Fruit fly (Drosophila melanogaster) whole organism, embryonic: ENCODE results near the gene Ptpmeg2.

Experiments
- Awh ChIP-seq: fragments of 200-800 bp; sonication (Bioruptor generic); IDR thresholded peaks from 2 replicates; pipeline ENCODE4, ENCODE4 v1.3.6; 2022; ENCODE audit warnings: missing biosample characterization, missing genetic modification characterization
- CG10321 ChIP-seq: fragments of 200-800 bp; sonication (Bioruptor generic); IDR thresholded peaks from 2 replicates; pipeline ENCODE4 v1.3.6; 2022; ENCODE audit warnings: missing biosample characterization, missing genetic modification characterization
- CG10565 ChIP-seq: fragments of 200-800 bp; sonication (Bioruptor generic); optimal IDR thresholded peaks from 3 replicates; lab custom pipeline; 2016; ENCODE audit warnings: missing biosample characterization, mild to moderate bottlenecking, missing genetic modification characterization
- CG12155 ChIP-seq: fragments of 200-800 bp; sonication (Bioruptor generic); optimal IDR thresholded peaks from 3 replicates; lab custom pipeline; 2016; ENCODE audit warnings: missing biosample characterization, missing genetic modification characterization
- CG13287 ChIP-seq: fragments of 200-800 bp; sonication (Bioruptor generic); IDR thresholded peaks from 2 replicates; pipeline ENCODE4 v1.3.6; 2022; ENCODE audit warnings: missing biosample characterization, missing genetic modification characterization; ENCODE audit not compliant: partially characterized antibody
- CG14441 ChIP-seq: fragments of 200-800 bp; sonication (Bioruptor generic); IDR thresholded peaks from 2 replicates; pipeline ENCODE4 v1.3.6; 2022; ENCODE audit warnings: missing biosample characterization, missing genetic modification characterization
- CG14710 ChIP-seq: fragments of 200-800 bp; sonication (Bioruptor generic); optimal IDR thresholded peaks from 3 replicates; lab custom pipeline; 2019; ENCODE audit warnings: missing biosample characterization, mild to moderate bottlenecking, missing genetic modification characterization, moderate library complexity
- CG14860 ChIP-seq: fragments of 200-800 bp; sonication (Bioruptor generic); IDR thresholded peaks from 3 replicates; pipeline ENCODE4 v1.3.6; 2022; ENCODE audit warnings: missing biosample characterization, missing genetic modification characterization; ENCODE audit not compliant: partially characterized antibody
- CG2116 ChIP-seq: fragments of 200-800 bp; sonication (Bioruptor generic); optimal IDR thresholded peaks from 3 replicates; lab custom pipeline; 2018; ENCODE audit warnings: missing biosample characterization, mild to moderate bottlenecking, missing genetic modification characterization
- CG30403 ChIP-seq: fragments of 200-800 bp; sonication (Bioruptor generic); optimal IDR thresholded peaks from 3 replicates; lab custom pipeline; 2016; ENCODE audit warnings: missing biosample characterization, missing genetic modification characterization
- CG3281 ChIP-seq: fragments of 200-800 bp; sonication (Bioruptor generic); optimal IDR thresholded peaks from 3 replicates; lab custom pipeline; 2017; ENCODE audit warnings: missing biosample characterization, mild to moderate bottlenecking, missing genetic modification characterization
- CG42726 ChIP-seq: fragments of 200-800 bp; sonication (Bioruptor generic); IDR thresholded peaks from 2 replicates; pipeline ENCODE4 v1.3.6; 2022; ENCODE audit warnings: missing biosample characterization, missing genetic modification characterization; ENCODE audit not compliant: partially characterized antibody
- CG4404 ChIP-seq: fragments of 200-800 bp; sonication (Bioruptor generic); IDR thresholded peaks from 2 replicates; pipeline ENCODE4 v1.3.6; 2022; ENCODE audit warnings: missing biosample characterization, missing genetic modification characterization
- CG4707 ChIP-seq: fragments of 200-800 bp; sonication (Bioruptor generic); optimal IDR thresholded peaks from 2 replicates; lab custom pipeline; 2018; ENCODE audit warnings: missing biosample characterization, mild to moderate bottlenecking, missing genetic modification characterization, moderate library complexity
- CG6689 ChIP-seq: fragments of 200-800 bp; sonication (Bioruptor generic); IDR thresholded peaks from 2 replicates; pipeline ENCODE4 v1.3.6; 2022; ENCODE audit warnings: missing biosample characterization, missing genetic modification characterization
- CG7745 ChIP-seq: fragments of 200-800 bp; sonication (Bioruptor generic); optimal IDR thresholded peaks from 2 replicates; lab custom pipeline; 2018; ENCODE audit warnings: missing biosample characterization, mild to moderate bottlenecking, missing genetic modification characterization, moderate library complexity
- CG8281 ChIP-seq: fragments of 200-800 bp; sonication (Bioruptor generic); optimal IDR thresholded peaks from 2 replicates; lab custom pipeline; 2018; ENCODE audit warnings: missing biosample characterization, mild to moderate bottlenecking, missing genetic modification characterization, moderate library complexity
- CG8388 ChIP-seq: fragments of 200-800 bp; sonication (Bioruptor generic); optimal IDR thresholded peaks from 2 replicates; lab custom pipeline; 2019; ENCODE audit warnings: missing biosample characterization, mild to moderate bottlenecking, missing genetic modification characterization, moderate library complexity
- Dip3 ChIP-seq: fragments of 200-800 bp; sonication (Bioruptor generic); optimal IDR thresholded peaks from 3 replicates; lab custom pipeline; 2016; ENCODE audit warnings: missing biosample characterization, missing genetic modification characterization
- Doc2 ChIP-seq: fragments of 200-800 bp; sonication (Bioruptor generic); IDR thresholded peaks from 2 replicates; pipeline ENCODE4 v1.3.6; 2022; ENCODE audit warnings: missing biosample characterization, missing genetic modification characterization
- Dp ChIP-seq: fragments of 200-800 bp; sonication (Bioruptor generic); optimal IDR thresholded peaks from 2 replicates; lab custom pipeline; 2018; ENCODE audit warnings: missing biosample characterization, mild to moderate bottlenecking, missing genetic modification characterization, moderate library complexity
- Dref ChIP-seq: fragments of 200-800 bp; sonication (Bioruptor generic); IDR thresholded peaks from 2 replicates; pipeline ENCODE4 v1.3.6; 2022; ENCODE audit warnings: missing biosample characterization, missing genetic modification characterization
- Eip74EF ChIP-seq, 2 experiments: fragments of 200-800 bp in 1 of 2; fragments of >200 bp in 1 of 2; sonication (Bioruptor generic) in 1 of 2; optimal IDR thresholded peaks; 2 replicates each; lab custom pipeline; 2017 to 2019; ENCODE audit warnings: missing biosample characterization in 2 of 2, missing genetic modification characterization in 2 of 2, mild to moderate bottlenecking in 1 of 2, moderate library complexity in 1 of 2
- Elba2 ChIP-seq: fragments of 200-800 bp; sonication (Bioruptor generic); optimal IDR thresholded peaks from 3 replicates; lab custom pipeline; 2016; ENCODE audit warnings: missing biosample characterization, missing genetic modification characterization
- Gsc ChIP-seq: fragments of 200-800 bp; sonication (Bioruptor generic); IDR thresholded peaks from 2 replicates; pipeline ENCODE4 v1.3.6; 2022; ENCODE audit warnings: missing biosample characterization, missing genetic modification characterization
- Hsf ChIP-seq: fragments of 200-800 bp; sonication (Bioruptor generic); optimal IDR thresholded peaks from 3 replicates; lab custom pipeline; 2016; ENCODE audit warnings: missing biosample characterization, missing genetic modification characterization
- NC2α ChIP-seq: fragments of 200-800 bp; sonication (Bioruptor generic); optimal IDR thresholded peaks from 2 replicates; lab custom pipeline; 2016; ENCODE audit warnings: missing biosample characterization, missing genetic modification characterization
- NC2β ChIP-seq: fragments of 200-800 bp; sonication (Bioruptor generic); optimal IDR thresholded peaks from 2 replicates; lab custom pipeline; 2016; ENCODE audit warnings: missing biosample characterization, missing genetic modification characterization
- Oli ChIP-seq: fragments of 200-800 bp; sonication (Bioruptor generic); optimal IDR thresholded peaks from 2 replicates; lab custom pipeline; 2018; ENCODE audit warnings: missing biosample characterization, mild to moderate bottlenecking, missing genetic modification characterization, moderate library complexity
- Spps ChIP-seq: fragments of 200-800 bp; sonication (Bioruptor generic); optimal IDR thresholded peaks from 2 replicates; lab custom pipeline; 2018; ENCODE audit warnings: missing biosample characterization, mild to moderate bottlenecking, missing genetic modification characterization
- Sry-δ ChIP-seq: fragments of 200-800 bp; sonication (Bioruptor generic); optimal IDR thresholded peaks from 2 replicates; lab custom pipeline; 2016; ENCODE audit warnings: missing biosample characterization, missing genetic modification characterization
- TFAM ChIP-seq: fragments of 200-800 bp; sonication (Bioruptor generic); optimal IDR thresholded peaks from 2 replicates; lab custom pipeline; 2017; ENCODE audit warnings: missing biosample characterization, missing genetic modification characterization, inconsistent platforms
- cad ChIP-seq: fragments of >200 bp; optimal IDR thresholded peaks from 2 replicates; lab custom pipeline; 2017; ENCODE audit warnings: missing biosample characterization, missing genetic modification characterization
- ewg ChIP-seq: fragments of 200-800 bp; sonication (Bioruptor generic); optimal IDR thresholded peaks from 3 replicates; lab custom pipeline; 2017; ENCODE audit warnings: mild to moderate bottlenecking, missing biosample characterization, missing genetic modification reagents, missing genetic modification characterization
- fru ChIP-seq: fragments of >200 bp; optimal IDR thresholded peaks from 2 replicates; lab custom pipeline; 2017
- hth ChIP-seq: fragments of >200 bp; optimal IDR thresholded peaks from 2 replicates; lab custom pipeline; 2017; ENCODE audit warnings: inconsistent platforms
- ind ChIP-seq: fragments of 200-800 bp; sonication (Bioruptor generic); optimal IDR thresholded peaks from 3 replicates; lab custom pipeline; 2016; ENCODE audit warnings: missing biosample characterization, missing genetic modification characterization
- jumu ChIP-seq: fragments of 200-800 bp; sonication (Bioruptor generic); optimal IDR thresholded peaks from 3 replicates; lab custom pipeline; 2016; ENCODE audit warnings: missing biosample characterization, missing genetic modification characterization
- lab ChIP-seq: fragments of 200-800 bp; sonication (Bioruptor generic); optimal IDR thresholded peaks from 3 replicates; lab custom pipeline; 2017; ENCODE audit warnings: missing biosample characterization, missing genetic modification characterization, mild to moderate bottlenecking, moderate library complexity, missing genetic modification reagents
- lilli ChIP-seq: fragments of 200-800 bp; sonication (Bioruptor generic); optimal IDR thresholded peaks from 3 replicates; lab custom pipeline; 2016; ENCODE audit warnings: missing biosample characterization, missing genetic modification characterization
- lola ChIP-seq, 3 experiments: fragments of >200 bp in 2 of 3; fragments of 200-800 bp in 1 of 3; sonication (Bioruptor generic) in 1 of 3; optimal IDR thresholded peaks; 2 replicates each; lab custom pipeline; 2017 to 2019; ENCODE audit warnings: missing biosample characterization in 3 of 3, missing genetic modification characterization in 3 of 3, mild to moderate bottlenecking in 1 of 3, moderate library complexity in 1 of 3
- peb ChIP-seq: fragments of 200-800 bp; sonication (Bioruptor generic); IDR thresholded peaks from 2 replicates; pipeline ENCODE4 v1.3.6; 2022; ENCODE audit warnings: missing biosample characterization, missing genetic modification characterization
- prd ChIP-seq, 3 experiments: fragments of >200 bp in 2 of 3; fragments of 200-800 bp in 1 of 3; sonication (Bioruptor generic) in 1 of 3; optimal IDR thresholded peaks in 2 of 3; IDR thresholded peaks in 1 of 3; 2 replicates in 2 of 3; 3 replicates in 1 of 3; pipeline versions ENCODE4 v1.3.6 to Lab custom; 2017 to 2022; ENCODE audit warnings: missing biosample characterization in 1 of 3, missing genetic modification characterization in 1 of 3
- sima ChIP-seq: fragments of 200-800 bp; sonication (Bioruptor generic); optimal IDR thresholded peaks from 2 replicates; lab custom pipeline; 2016; ENCODE audit warnings: missing biosample characterization, missing genetic modification characterization
- slbo ChIP-seq: fragments of 200-800 bp; sonication (Bioruptor generic); IDR thresholded peaks from 2 replicates; pipeline ENCODE4 v1.3.6; 2022; ENCODE audit warnings: missing biosample characterization, missing genetic modification characterization
- slp2 ChIP-seq: fragments of 200-800 bp; sonication (Bioruptor generic); optimal IDR thresholded peaks from 2 replicates; lab custom pipeline; 2016; ENCODE audit warnings: missing biosample characterization, missing genetic modification characterization
- sna ChIP-seq: fragments of 200-800 bp; sonication (Bioruptor generic); IDR thresholded peaks from 2 replicates; pipeline ENCODE4 v1.3.6; 2022; ENCODE audit warnings: missing biosample characterization, missing genetic modification characterization; ENCODE audit not compliant: partially characterized antibody
- trh ChIP-seq: fragments of 200-800 bp; sonication (Bioruptor generic); optimal IDR thresholded peaks from 2 replicates; lab custom pipeline; 2016; ENCODE audit warnings: missing biosample characterization, missing genetic modification characterization
- zfh2 ChIP-seq: fragments of 200-800 bp; sonication (Bioruptor generic); optimal IDR thresholded peaks from 2 replicates; lab custom pipeline; 2016; ENCODE audit warnings: missing biosample characterization, missing genetic modification characterization

Gene Ptpmeg2

dm6 chrX:9579918-9580521 lies 78.9 kb downstream of the Ptpmeg2 start, which contains the start of gene LPCAT (continued):
- TF ChIP-seq CG3281 (GFP tag; lab: Kevin White, UChicago), result peak; percentile 54
- 0 out of 2 replicates have a peak, but pooled peaks have one; percentile 5 for TF ChIP-seq Gsc (GFP tag; lab: Robert Waterston, UW)
- TF ChIP-seq Doc2 (GFP tag; lab: Robert Waterston, UW), result no peak
- TF ChIP-seq CG8388 (GFP tag; lab: Kevin White, UChicago), result peak; percentile 17
- no peak for TF ChIP-seq CG4707
- peak; percentile 80 for TF ChIP-seq Sry-δ (GFP tag; lab: Kevin White, UChicago)
- TF ChIP-seq Dref (GFP tag; lab: Robert Waterston, UW), result peak; percentile 53
- peak; percentile 29 for TF ChIP-seq NC2β (GFP tag; lab: Kevin White, UChicago)
- TF ChIP-seq slbo (GFP tag; lab: Robert Waterston, UW), result peak; percentile 93
- peak; percentile 85 for TF ChIP-seq CG12155 (GFP tag; lab: Kevin White, UChicago)
- peak; percentile 80 for TF ChIP-seq zfh2 (GFP tag; lab: Kevin White, UChicago)
- peak; percentile 78 for TF ChIP-seq jumu (GFP tag; lab: Kevin White, UChicago)
- TF ChIP-seq slp2 (GFP tag; lab: Kevin White, UChicago), result peak; percentile 60
- peak; percentile 38 for TF ChIP-seq CG2116 (GFP tag; lab: Kevin White, UChicago)
- no peak for TF ChIP-seq sima (GFP tag; lab: Kevin White, UChicago)
- peak; percentile 63; the same call in 1 of the 2 replicates for TF ChIP-seq sna
- TF ChIP-seq lola (GFP tag; optimal IDR thresholded peaks at IDR 0.05; lab: Kevin White, UChicago), result peak in 2 of 3 experiments; percentile 27 to 36
- peak; percentile 2 for TF ChIP-seq ewg
- TF ChIP-seq CG7745 (tag; lab: Kevin White, UChicago), result peak; percentile 16
- TF ChIP-seq Eip74EF (GFP tag; optimal IDR thresholded peaks at IDR 0.05; lab: Kevin White, UChicago), result no peak
- TF ChIP-seq hth (lab: Kevin White, UChicago), result no peak
- no peak for TF ChIP-seq fru (lab: Kevin White, UChicago)
- peak; percentile 78 for TF ChIP-seq Hsf (GFP tag; lab: Kevin White, UChicago)
- peak; percentile 78 for TF ChIP-seq Dip3 (GFP tag; lab: Kevin White, UChicago)
- TF ChIP-seq lilli (GFP tag; lab: Kevin White, UChicago), result peak; percentile 94
- 0 out of 2 replicates have a peak, but pooled peaks have one; percentile 39 for TF ChIP-seq CG10321 (GFP tag; lab: Robert Waterston, UW)
- peak; percentile 62; the same call in 1 of the 2 replicates for TF ChIP-seq peb
- TF ChIP-seq NC2α, result no peak
- TF ChIP-seq Dp (GFP tag; lab: Kevin White, UChicago), result peak; percentile 86
- no peak for TF ChIP-seq CG8281 (tag; lab: Kevin White, UChicago)
- TF ChIP-seq CG4404 (GFP tag; lab: Robert Waterston, UW), result peak; percentile 76
- peak; percentile 75 for TF ChIP-seq CG30403 (GFP tag; lab: Kevin White, UChicago)
- no peak for TF ChIP-seq prd (optimal IDR thresholded peaks at IDR 0.05; lab: Kevin White, UChicago)
- peak; percentile 86 for TF ChIP-seq prd (GFP tag; IDR thresholded peaks at IDR 0.05; lab: Robert Waterston, UW)
- peak; percentile 77 for TF ChIP-seq CG6689 (GFP tag; lab: Robert Waterston, UW)
- no peak for TF ChIP-seq CG10565
- TF ChIP-seq cad (GFP tag; lab: Kevin White, UChicago), result no peak
- peak; percentile 2 for TF ChIP-seq Elba2 (GFP tag; lab: Kevin White, UChicago)
- peak; percentile 90 for TF ChIP-seq CG13287 (GFP tag; lab: Robert Waterston, UW)
- TF ChIP-seq trh (GFP tag; lab: Kevin White, UChicago), result peak; percentile 54
- TF ChIP-seq ind (GFP tag; lab: Kevin White, UChicago), result peak; percentile 85
- TF ChIP-seq Spps, result peak; percentile 48
- peak; percentile 85 for TF ChIP-seq CG14710 (tag; lab: Kevin White, UChicago)
- TF ChIP-seq TFAM (GFP tag; lab: Kevin White, UChicago), result no peak
- peak; percentile 82 for TF ChIP-seq lab (GFP tag; lab: Kevin White, UChicago)
- peak; percentile 81 for TF ChIP-seq CG14441 (GFP tag; lab: Robert Waterston, UW)
- TF ChIP-seq Awh, result no peak
- peak; percentile 49; the same call in 1 of the 3 replicates for TF ChIP-seq CG14860 (GFP tag; lab: Robert Waterston, UW)
- TF ChIP-seq Oli (tag; lab: Kevin White, UChicago), result peak; percentile 41
- TF ChIP-seq CG42726 (GFP tag; lab: Robert Waterston, UW), result peak; percentile 72
